Worm (Caenorhabditis elegans): ENCODE results near the gene prx-19.
A peak's percentile ranks its signal among the peaks of the same experiment; 100 is the strongest.

Gene prx-19

DNA sequence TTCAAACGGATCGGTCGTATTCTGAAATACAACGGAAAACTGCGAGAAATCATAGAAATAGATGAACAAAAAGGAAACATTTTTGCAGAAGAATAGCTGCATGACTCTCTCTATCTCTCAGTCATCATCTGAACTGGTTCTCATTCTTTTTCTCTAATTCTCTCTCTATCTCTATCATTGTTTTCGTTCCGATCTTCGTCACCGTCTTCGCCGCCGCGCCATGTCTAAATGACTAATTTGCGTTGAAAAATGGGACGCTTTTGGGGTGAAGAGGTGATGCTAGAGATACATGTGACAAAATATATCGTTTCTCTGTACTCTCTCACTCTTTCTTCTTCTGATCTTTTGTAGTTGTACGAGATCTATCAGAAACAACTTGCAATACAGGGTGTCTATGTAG is 28.6 kb downstream of the prx-19 start (continued):
- TF ChIP-seq gmeb-1 (tag; optimal IDR thresholded peaks at IDR 0.05): peak; percentile 37
- no peak for TF ChIP-seq nhr-12 (tag; optimal IDR thresholded peaks at IDR 0.05)
- TF ChIP-seq peb-1 (tag; optimal IDR thresholded peaks at IDR 0.05): no peak
- no peak for TF ChIP-seq elt-3 (tag; optimal IDR thresholded peaks at IDR 0.05)
- TF ChIP-seq mbf-1 (tag; optimal IDR thresholded peaks at IDR 0.05): no peak

DNA sequence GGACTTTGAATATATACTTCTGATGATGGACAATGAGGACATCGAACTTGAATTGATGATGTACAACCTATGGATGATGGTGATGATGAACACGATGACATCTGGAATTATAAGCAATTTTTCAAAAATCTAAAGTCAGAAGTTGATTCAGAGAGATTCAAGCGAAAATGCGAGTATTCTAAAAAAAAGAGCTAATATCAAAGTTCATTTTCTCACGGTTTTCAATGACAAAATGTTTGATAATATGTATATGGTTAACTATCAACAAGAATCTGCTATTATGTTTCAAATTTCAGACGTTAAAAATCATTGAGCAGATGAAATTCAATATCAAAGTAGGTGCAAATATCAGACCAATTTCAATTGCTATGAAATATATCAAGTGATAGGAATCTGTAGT is 29.2 kb downstream of the prx-19 start, which contains the start of gene K02D10.4:
TSS of gene K02D10.4 (minus strand) at position 101 of the 400 bp plus-strand sequence.
- TF ChIP-seq mdl-1 (tag; optimal IDR thresholded peaks at IDR 0.05) (no peak), ztf-4 (tag; optimal IDR thresholded peaks at IDR 0.05) (no peak), F13H6.1 (tag; optimal IDR thresholded peaks at IDR 0.05) (no peak), C34F6.9 (tag; optimal IDR thresholded peaks at IDR 0.05) (no peak), lsy-2 (tag; optimal IDR thresholded peaks at IDR 0.05) (no peak), nhr-237 (tag; optimal IDR thresholded peaks at IDR 0.05) (no peak), nhr-77 (tag; optimal IDR thresholded peaks at IDR 0.05) (no peak), egl-27 (tag; optimal IDR thresholded peaks at IDR 0.05) (no peak), nhr-23 (tag; optimal IDR thresholded peaks at IDR 0.05) (no peak), elt-1 (tag; optimal IDR thresholded peaks at IDR 0.05) (no peak), lin-13 (GFP tag; optimal IDR thresholded peaks at IDR 0.05) (no peak), nhr-25 (tag; optimal IDR thresholded peaks at IDR 0.05) (no peak), unc-39 (tag; optimal IDR thresholded peaks at IDR 0.05) (no peak), sem-4 (tag; optimal IDR thresholded peaks at IDR 0.05) (no peak), nhr-11 (tag; optimal IDR thresholded peaks at IDR 0.05) (no peak)

DNA sequence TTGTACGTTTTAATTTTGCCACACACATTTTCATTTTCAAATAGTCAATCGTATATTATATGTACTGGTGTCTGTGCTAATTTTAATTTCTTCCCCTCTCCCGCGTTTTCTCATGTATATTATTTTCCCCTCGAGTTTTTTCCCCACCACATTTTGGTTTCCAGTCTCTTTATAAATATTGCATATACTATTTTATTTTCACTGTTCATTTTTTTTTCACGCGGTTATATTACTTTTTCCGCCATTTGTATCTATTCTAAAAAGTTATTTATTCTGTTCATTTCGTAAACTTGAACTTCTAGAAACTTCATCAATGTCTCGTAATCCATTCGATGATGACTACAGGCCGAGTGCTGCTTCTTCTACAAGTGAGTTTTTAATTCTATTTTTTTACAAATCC is 33.1 kb downstream of the prx-19 start, which contains the start of gene snap-29:
TSS of gene snap-29 (plus strand) at position 301 of the 400 bp plus-strand sequence.
- no peak for TF ChIP-seq lin-13 (GFP tag; optimal IDR thresholded peaks at IDR 0.05)
- TF ChIP-seq unc-39 (tag; optimal IDR thresholded peaks at IDR 0.05): no peak
- TF ChIP-seq elt-3 (tag; optimal IDR thresholded peaks at IDR 0.05): no peak
- TF ChIP-seq nhr-6 (tag; optimal IDR thresholded peaks at IDR 0.05): no peak
- TF ChIP-seq crh-2 (tag; optimal IDR thresholded peaks at IDR 0.05): no peak
- TF ChIP-seq peb-1 (tag; optimal IDR thresholded peaks at IDR 0.05): no peak
- TF ChIP-seq gmeb-1 (tag; optimal IDR thresholded peaks at IDR 0.05): no peak
- TF ChIP-seq blmp-1 (tag; optimal IDR thresholded peaks at IDR 0.05; ENCODE audit: insufficient read depth): no peak
- TF ChIP-seq lsy-2 (tag; optimal IDR thresholded peaks at IDR 0.05): no peak

DNA sequence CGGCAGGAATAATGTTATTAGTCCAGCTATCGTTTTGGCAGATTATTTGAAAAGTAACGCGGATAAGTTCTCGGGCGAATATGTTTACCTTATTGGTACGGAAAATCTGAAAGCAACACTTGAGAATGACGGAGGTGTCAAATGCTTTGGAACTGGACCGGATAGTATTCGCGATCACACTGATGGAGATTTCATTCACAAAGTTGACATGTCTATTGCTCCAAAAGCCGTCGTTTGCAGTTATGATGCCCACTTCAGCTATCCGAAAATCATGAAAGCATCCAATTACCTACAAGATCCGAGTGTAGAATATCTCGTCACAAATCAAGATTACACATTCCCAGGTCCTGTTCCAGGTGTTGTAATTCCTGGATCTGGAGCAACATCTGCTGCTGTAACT is 35.7 kb downstream of the prx-19 start:
- no peak for TF ChIP-seq snpc-4 (tag; optimal IDR thresholded peaks at IDR 0.05)
- TF ChIP-seq R02D3.7 (tag; optimal IDR thresholded peaks at IDR 0.05): no peak
- TF ChIP-seq nhr-12 (tag; optimal IDR thresholded peaks at IDR 0.05): no peak
- TF ChIP-seq lin-11 (tag; optimal IDR thresholded peaks at IDR 0.05): no peak

DNA sequence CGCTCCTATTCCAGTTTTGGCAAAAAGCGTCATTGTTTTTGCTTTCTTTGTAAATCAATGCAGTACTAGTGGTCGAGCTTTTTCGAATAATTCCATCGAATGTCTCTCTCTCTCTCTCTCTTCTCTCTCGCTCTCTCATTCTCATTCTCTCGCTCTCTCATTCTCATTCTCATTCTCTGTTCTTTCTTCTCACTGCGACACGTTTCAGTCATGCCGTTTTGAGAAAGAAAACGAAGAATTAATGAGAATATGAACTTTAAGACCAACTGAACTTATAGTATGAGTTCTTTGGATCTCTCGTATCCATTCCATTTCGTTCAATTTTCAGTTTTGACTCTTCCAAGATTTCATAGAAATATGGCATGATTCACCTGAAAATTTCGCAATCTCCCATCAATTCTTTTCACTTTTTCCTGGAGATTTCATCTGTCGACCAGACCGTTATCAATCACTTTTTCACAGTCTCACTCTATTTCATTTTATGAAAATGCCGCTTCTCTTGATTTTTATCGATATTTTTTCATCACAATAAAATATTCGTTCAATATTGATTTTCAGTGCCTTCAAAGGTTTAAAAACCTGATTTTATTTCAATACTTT is 36.6 kb downstream of the prx-19 start:
- TF ChIP-seq Y55F3AM.14 (GFP tag; optimal IDR thresholded peaks at IDR 0.05) (no peak), fos-1 (tag; optimal IDR thresholded peaks at IDR 0.05) (peak; percentile 50), ztf-4 (tag; optimal IDR thresholded peaks at IDR 0.05) (no peak), dmd-4 (tag; optimal IDR thresholded peaks at IDR 0.05) (no peak), ztf-11 (tag; optimal IDR thresholded peaks at IDR 0.05) (no peak), ztf-1 (GFP tag; conservative IDR thresholded peaks at IDR 0.05) (no peak), elt-1 (tag; optimal IDR thresholded peaks at IDR 0.05) (no peak), elt-3 (tag; optimal IDR thresholded peaks at IDR 0.05) (no peak), ceh-16 (tag; optimal IDR thresholded peaks at IDR 0.05) (no peak), nhr-77 (tag; optimal IDR thresholded peaks at IDR 0.05) (no peak), mdl-1 (tag; optimal IDR thresholded peaks at IDR 0.05) (no peak), lsy-2 (tag; optimal IDR thresholded peaks at IDR 0.05) (peak in 1 of 2 experiments; percentile 7), R02D3.7 (tag; optimal IDR thresholded peaks at IDR 0.05) (no peak), sma-3 (GFP tag; optimal IDR thresholded peaks at IDR 0.05) (no peak), gmeb-1 (tag; optimal IDR thresholded peaks at IDR 0.05) (no peak), skn-1 (tag; optimal IDR thresholded peaks at IDR 0.05) (no peak), mab-5 (tag; optimal IDR thresholded peaks at IDR 0.05) (no peak), lin-11 (tag; optimal IDR thresholded peaks at IDR 0.05) (no peak), nhr-25 (tag; optimal IDR thresholded peaks at IDR 0.05) (no peak), nhr-12 (tag; optimal IDR thresholded peaks at IDR 0.05) (no peak), lin-39 (tag; optimal IDR thresholded peaks at IDR 0.05) (no peak), zag-1 (tag; optimal IDR thresholded peaks at IDR 0.05) (no peak), nhr-237 (tag; optimal IDR thresholded peaks at IDR 0.05) (no peak), blmp-1 (tag; optimal IDR thresholded peaks at IDR 0.05; ENCODE audit: insufficient read depth) (peak; percentile 56), snpc-4 (tag; optimal IDR thresholded peaks at IDR 0.05) (no peak), nhr-129 (tag; optimal IDR thresholded peaks at IDR 0.05) (peak; percentile 16), mbf-1 (tag; optimal IDR thresholded peaks at IDR 0.05) (no peak), unc-62 (GFP tag; optimal IDR thresholded peaks at IDR 0.05) (no peak), ama-1 (optimal IDR thresholded peaks at IDR 0.05) (no peak), egl-27 (tag; optimal IDR thresholded peaks at IDR 0.05) (no peak), nhr-23 (tag; optimal IDR thresholded peaks at IDR 0.05) (no peak), aly-2 (tag; optimal IDR thresholded peaks at IDR 0.05) (no peak), sma-9 (GFP tag; optimal IDR thresholded peaks at IDR 0.05) (peak; percentile 39), sma-9 (tag; optimal IDR thresholded peaks at IDR 0.05) (no peak), C34F6.9 (tag; optimal IDR thresholded peaks at IDR 0.05) (peak; percentile 29), sem-4 (tag; optimal IDR thresholded peaks at IDR 0.05) (no peak)

Data from whole organism, L2 larva.